Worm (Caenorhabditis elegans) whole organism, mixed stage, embryonic: Measurements from ENCODE around the gene C15F1.8.

ENCODE experiments used
- lin-32 ChIP-seq: fragments of 200-800 bp; sonication (Bioruptor generic); optimal IDR thresholded peaks from 2 replicates; lab custom pipeline; 2018; ENCODE audit warnings: mild to moderate bottlenecking, missing genetic modification characterization, missing compliant biosample characterization
- mep-1 ChIP-seq: fragments of 150-350 bp; optimal IDR thresholded peaks from 2 replicates; lab custom pipeline; 2017; ENCODE audit warnings: missing biosample characterization, missing genetic modification reagents, missing genetic modification characterization, inconsistent platforms
- tbx-8 ChIP-seq: fragments of 200-800 bp; sonication (Bioruptor generic); optimal IDR thresholded peaks from 2 replicates; lab custom pipeline; 2018; ENCODE audit warnings: mild to moderate bottlenecking, missing genetic modification characterization, moderate library complexity, missing compliant biosample characterization
- ztf-11 ChIP-seq: fragments of 150-350 bp; optimal IDR thresholded peaks from 2 replicates; lab custom pipeline; 2014; ENCODE audit warnings: missing biosample characterization, missing genetic modification characterization

DNA sequence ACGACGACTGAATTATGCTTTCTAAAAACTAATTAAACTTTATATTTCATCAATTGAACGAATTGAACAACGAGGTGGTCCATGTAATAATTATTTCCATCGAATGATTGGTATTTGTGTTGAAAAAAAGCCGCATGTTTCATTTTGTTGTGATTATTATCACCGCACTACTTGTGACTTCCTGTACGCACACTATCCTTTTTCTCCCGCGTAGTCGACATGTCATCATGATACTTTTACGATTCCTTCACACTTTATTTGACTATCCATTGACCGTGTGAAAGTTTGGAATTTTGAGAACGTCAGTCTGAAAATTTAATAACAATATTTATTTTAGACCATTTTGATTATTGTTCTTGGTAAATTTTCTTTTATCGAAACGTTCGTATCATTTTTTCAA, 50.0 kb downstream of the C15F1.8 start, which contains the start of gene F22D3.4:
- TF ChIP-seq mep-1 (tag; lab: Kevin White, UChicago) (no peak), lin-32 (no peak), tbx-8 (GFP tag; lab: Kevin White, UChicago) (no peak), ztf-11 (no peak)
